Worm (Caenorhabditis elegans) whole organism, early embryonic: ENCODE data around the gene metl-5.

Source experiments
- F13C5.2 ChIP-seq: sonication (generic microtip); optimal IDR thresholded peaks from 2 replicates; lab custom pipeline; 2017; ENCODE audit warnings: mild to moderate bottlenecking, missing genetic modification characterization, inconsistent platforms, missing compliant biosample characterization
- aly-1 ChIP-seq: sonication (generic microtip); optimal IDR thresholded peaks from 2 replicates; lab custom pipeline; 2016; ENCODE audit warnings: missing genetic modification characterization, missing compliant biosample characterization
- ama-1 ChIP-seq: fragments of 150-350 bp; optimal IDR thresholded peaks from 2 replicates; lab custom pipeline; 2014
- ceh-13 ChIP-seq: fragments of 200-800 bp; sonication (Bioruptor generic); optimal IDR thresholded peaks from 2 replicates; lab custom pipeline; 2018; ENCODE audit warnings: mild to moderate bottlenecking, missing genetic modification characterization, missing compliant biosample characterization
- flt-1 ChIP-seq: fragments of 200-800 bp; sonication (Bioruptor generic); IDR thresholded peaks from 2 replicates; pipeline ENCODE4 v1.3.6; 2022; ENCODE audit warnings: missing genetic modification characterization, missing compliant biosample characterization
- scrt-1 ChIP-seq: fragments of 200-800 bp; sonication (Bioruptor generic); IDR thresholded peaks from 2 replicates; pipeline ENCODE4 v1.3.6; 2022; ENCODE audit warnings: missing genetic modification characterization, missing compliant biosample characterization
- sea-1 ChIP-seq: fragments of 200-800 bp; sonication (Bioruptor generic); conservative IDR thresholded peaks from 2 replicates; pipeline ENCODE4 v1.3.6; 2022; ENCODE audit warnings: missing genetic modification characterization, missing compliant biosample characterization
- tbx-11 ChIP-seq: fragments of 200-800 bp; sonication (Bioruptor generic); IDR thresholded peaks from 2 replicates; pipeline ENCODE4 v1.3.6; 2022; ENCODE audit warnings: missing genetic modification characterization, missing compliant biosample characterization
- tbx-37 ChIP-seq: fragments of 200-800 bp; sonication (Bioruptor generic); conservative IDR thresholded peaks from 2 replicates; pipeline ENCODE4 v1.3.6; 2022; ENCODE audit warnings: missing genetic modification reagents, missing genetic modification characterization, missing compliant biosample characterization

DNA sequence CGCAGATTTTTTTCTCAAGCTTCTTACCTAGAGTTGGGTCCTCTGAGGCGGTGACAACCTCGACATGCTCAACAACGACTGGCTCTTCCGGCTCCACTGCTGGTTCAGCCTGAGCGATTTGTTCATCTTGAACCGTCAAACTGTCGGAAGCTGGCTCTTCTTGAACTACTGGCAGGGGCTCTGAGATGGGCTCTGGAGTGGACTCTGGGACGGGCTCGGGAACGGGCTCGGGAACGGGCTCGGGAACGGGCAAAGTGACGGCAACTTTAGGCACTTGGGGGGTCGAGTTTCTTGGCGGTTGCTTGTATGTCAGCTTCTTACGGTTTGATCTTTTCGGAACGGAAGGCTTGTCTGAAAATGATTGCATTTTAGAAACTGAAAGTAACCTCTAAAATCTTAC, 40.0 kb upstream of the metl-5 start:
- TF ChIP-seq tbx-11 (GFP tag; lab: Robert Waterston, UW): no peak
- no peak for TF ChIP-seq ceh-13 (GFP tag; lab: Kevin White, UChicago)
- TF ChIP-seq tbx-37 (GFP tag; lab: Robert Waterston, UW): no peak
- no peak for TF ChIP-seq scrt-1
- no peak for TF ChIP-seq ama-1 (lab: Kevin White, UChicago)
- TF ChIP-seq F13C5.2 (tag; lab: Kevin White, UChicago): no peak
- no peak for TF ChIP-seq flt-1 (GFP tag; lab: Robert Waterston, UW)
- no peak for TF ChIP-seq sea-1
- no peak for TF ChIP-seq aly-1 (tag; lab: Kevin White, UChicago)
